Fruit fly (Drosophila melanogaster) whole organism, embryonic: ENCODE measurements around the gene CG34310.

Experiments used
- CG10209 ChIP-seq: fragments of 200-800 bp; sonication (Bioruptor generic); optimal IDR thresholded peaks from 3 replicates; lab custom pipeline; 2017; ENCODE audit warnings: missing biosample characterization, mild to moderate bottlenecking, missing genetic modification characterization, missing genetic modification reagents
- CG10565 ChIP-seq: fragments of 200-800 bp; sonication (Bioruptor generic); optimal IDR thresholded peaks from 3 replicates; lab custom pipeline; 2016; ENCODE audit warnings: missing biosample characterization, mild to moderate bottlenecking, missing genetic modification characterization
- CG10959 ChIP-seq: fragments of 200-800 bp; sonication (Bioruptor generic); IDR thresholded peaks from 2 replicates; pipeline ENCODE4 v1.3.6; 2022; ENCODE audit warnings: missing biosample characterization, missing genetic modification characterization
- CG10979 ChIP-seq: fragments of 200-800 bp; sonication (Bioruptor generic); optimal IDR thresholded peaks from 2 replicates; lab custom pipeline; 2018; ENCODE audit warnings: missing biosample characterization, mild to moderate bottlenecking, missing genetic modification characterization, moderate library complexity
- CG11085 ChIP-seq: fragments of 200-800 bp; sonication (Bioruptor generic); IDR thresholded peaks from 2 replicates; pipeline ENCODE4 v1.3.6; 2022; ENCODE audit warnings: missing biosample characterization, missing genetic modification characterization
- CG11398 ChIP-seq: fragments of 200-800 bp; sonication (Bioruptor generic); optimal IDR thresholded peaks from 2 replicates; lab custom pipeline; 2016; ENCODE audit warnings: missing biosample characterization, missing genetic modification characterization
- CG11695 ChIP-seq: fragments of 200-800 bp; sonication (Bioruptor generic); IDR thresholded peaks from 3 replicates; pipeline ENCODE4 v1.3.6; 2022; ENCODE audit warnings: missing biosample characterization, missing genetic modification characterization
- CG15011 ChIP-seq: fragments of 200-800 bp; sonication (Bioruptor generic); optimal IDR thresholded peaks from 3 replicates; lab custom pipeline; 2018; ENCODE audit warnings: missing biosample characterization, mild to moderate bottlenecking, missing genetic modification characterization
- CG1647 ChIP-seq: fragments of 200-800 bp; sonication (Bioruptor generic); optimal IDR thresholded peaks from 3 replicates; lab custom pipeline; 2016; ENCODE audit warnings: missing biosample characterization, missing genetic modification characterization
- CG16813 ChIP-seq: fragments of 200-800 bp; sonication (Bioruptor generic); IDR thresholded peaks from 3 replicates; pipeline ENCODE4 v1.3.6; 2022; ENCODE audit warnings: missing biosample characterization, missing genetic modification characterization; ENCODE audit not compliant: partially characterized antibody
- CG16815 ChIP-seq: fragments of 200-800 bp; sonication (Bioruptor generic); optimal IDR thresholded peaks from 3 replicates; lab custom pipeline; 2017; ENCODE audit warnings: missing biosample characterization, mild to moderate bottlenecking, missing genetic modification characterization
- CG16863 ChIP-seq: fragments of 200-800 bp; sonication (Bioruptor generic); optimal IDR thresholded peaks from 3 replicates; lab custom pipeline; 2016; ENCODE audit warnings: missing biosample characterization, missing genetic modification characterization
- CG18262 ChIP-seq: fragments of 200-800 bp; optimal IDR thresholded peaks from 3 replicates; lab custom pipeline; 2019; ENCODE audit warnings: missing biosample characterization, mild to moderate bottlenecking, missing genetic modification characterization, moderate library complexity
- CG2116 ChIP-seq: fragments of 200-800 bp; sonication (Bioruptor generic); optimal IDR thresholded peaks from 3 replicates; lab custom pipeline; 2018; ENCODE audit warnings: missing biosample characterization, mild to moderate bottlenecking, missing genetic modification characterization
- CG4730 ChIP-seq: fragments of 200-800 bp; sonication (Bioruptor generic); IDR thresholded peaks from 2 replicates; pipeline ENCODE4 v1.3.6; 2022; ENCODE audit warnings: missing biosample characterization, missing genetic modification characterization
- CG6254 ChIP-seq: fragments of 200-800 bp; sonication (Bioruptor generic); optimal IDR thresholded peaks from 3 replicates; lab custom pipeline; 2017; ENCODE audit warnings: mild to moderate bottlenecking, missing biosample characterization, missing genetic modification reagents, missing genetic modification characterization
- CG7556 ChIP-seq: fragments of 200-800 bp; sonication (Bioruptor generic); optimal IDR thresholded peaks from 2 replicates; lab custom pipeline; 2017; ENCODE audit warnings: missing biosample characterization, mild to moderate bottlenecking, missing genetic modification characterization
- CG8478 ChIP-seq: fragments of >200 bp; optimal IDR thresholded peaks from 2 replicates; lab custom pipeline; 2018
- CG9932 ChIP-seq: fragments of 200-800 bp; sonication (Bioruptor generic); IDR thresholded peaks from 2 replicates; pipeline ENCODE4 v1.3.6; 2022; ENCODE audit warnings: missing biosample characterization, missing genetic modification characterization
- CkIIα-i1 ChIP-seq: fragments of 200-800 bp; sonication (Bioruptor generic); IDR thresholded peaks from 2 replicates; pipeline ENCODE4 v1.3.6; 2022; ENCODE audit warnings: missing biosample characterization, missing genetic modification characterization
- CoRest ChIP-seq: fragments of 200-800 bp; sonication (Bioruptor generic); optimal IDR thresholded peaks from 3 replicates; lab custom pipeline; 2018; ENCODE audit warnings: missing biosample characterization, mild to moderate bottlenecking, missing genetic modification characterization, moderate library complexity
- Deaf1 ChIP-seq: fragments of 200-800 bp; optimal IDR thresholded peaks from 3 replicates; lab custom pipeline; 2019; ENCODE audit warnings: missing biosample characterization, mild to moderate bottlenecking, missing genetic modification characterization, moderate library complexity
- Dek ChIP-seq: fragments of 200-800 bp; sonication (Bioruptor generic); optimal IDR thresholded peaks from 3 replicates; lab custom pipeline; 2019; ENCODE audit warnings: missing biosample characterization, mild to moderate bottlenecking, missing genetic modification characterization, moderate library complexity
- Elba2 ChIP-seq: fragments of 200-800 bp; sonication (Bioruptor generic); optimal IDR thresholded peaks from 3 replicates; lab custom pipeline; 2016; ENCODE audit warnings: missing biosample characterization, missing genetic modification characterization
- GATAe ChIP-seq: fragments of 200-800 bp; sonication (Bioruptor generic); conservative IDR thresholded peaks from 2 replicates; pipeline ENCODE4 v1.3.6; 2022; ENCODE audit warnings: missing biosample characterization, missing genetic modification characterization
- Hand ChIP-seq: fragments of 200-800 bp; sonication (Bioruptor generic); optimal IDR thresholded peaks from 2 replicates; lab custom pipeline; 2017; ENCODE audit warnings: mild to moderate bottlenecking, missing biosample characterization, missing genetic modification reagents, missing genetic modification characterization
- Lhr ChIP-seq: fragments of 200-800 bp; sonication (Bioruptor generic); optimal IDR thresholded peaks from 3 replicates; lab custom pipeline; 2017; ENCODE audit warnings: mild to moderate bottlenecking, missing biosample characterization, missing genetic modification reagents, missing genetic modification characterization
- Lpt ChIP-seq: fragments of >200 bp; optimal IDR thresholded peaks from 2 replicates; lab custom pipeline; 2018; ENCODE audit warnings: missing biosample characterization, missing genetic modification characterization
- NC2α ChIP-seq: fragments of 200-800 bp; sonication (Bioruptor generic); optimal IDR thresholded peaks from 2 replicates; lab custom pipeline; 2016; ENCODE audit warnings: missing biosample characterization, missing genetic modification characterization
- NFAT ChIP-seq: fragments of 200-800 bp; sonication (Bioruptor generic); IDR thresholded peaks from 2 replicates; pipeline ENCODE4 v1.3.6; 2022; ENCODE audit warnings: missing biosample characterization, missing genetic modification characterization
- Oli ChIP-seq: fragments of 200-800 bp; sonication (Bioruptor generic); optimal IDR thresholded peaks from 2 replicates; lab custom pipeline; 2018; ENCODE audit warnings: missing biosample characterization, mild to moderate bottlenecking, missing genetic modification characterization, moderate library complexity
- PHDP ChIP-seq: fragments of 200-800 bp; sonication (Bioruptor generic); optimal IDR thresholded peaks from 3 replicates; lab custom pipeline; 2018; ENCODE audit warnings: missing biosample characterization, mild to moderate bottlenecking, missing genetic modification characterization, moderate library complexity
- Pdp1 ChIP-seq, 2 experiments: fragments of 200-800 bp; sonication (Bioruptor generic); optimal IDR thresholded peaks; 3 replicates each; lab custom pipeline; 2016; ENCODE audit warnings: missing biosample characterization in 2 of 2, missing genetic modification characterization in 2 of 2, mild to moderate bottlenecking in 1 of 2, moderate library complexity in 1 of 2
- Rx ChIP-seq: fragments of 200-800 bp; sonication (Bioruptor generic); IDR thresholded peaks from 2 replicates; pipeline ENCODE4 v1.3.6; 2022; ENCODE audit warnings: missing biosample characterization, missing genetic modification characterization
- Scr ChIP-seq: fragments of 200-800 bp; sonication (Bioruptor generic); IDR thresholded peaks from 2 replicates; pipeline ENCODE4 v1.3.6; 2022; ENCODE audit warnings: missing biosample characterization, missing genetic modification characterization; ENCODE audit not compliant: partially characterized antibody
- Spps ChIP-seq: fragments of 200-800 bp; sonication (Bioruptor generic); optimal IDR thresholded peaks from 2 replicates; lab custom pipeline; 2018; ENCODE audit warnings: missing biosample characterization, mild to moderate bottlenecking, missing genetic modification characterization
- Taf1 ChIP-seq: fragments of 200-800 bp; sonication (Bioruptor generic); IDR thresholded peaks from 2 replicates; pipeline ENCODE4 v1.3.6; 2022; ENCODE audit warnings: missing biosample characterization, missing genetic modification characterization
- YL-1 ChIP-seq: fragments of 200-800 bp; sonication (Bioruptor generic); optimal IDR thresholded peaks from 3 replicates; lab custom pipeline; 2017; ENCODE audit warnings: missing biosample characterization, mild to moderate bottlenecking, missing genetic modification characterization
- al ChIP-seq: fragments of 200-800 bp; sonication (Bioruptor generic); IDR thresholded peaks from 2 replicates; pipeline ENCODE4 v1.3.6; 2022; ENCODE audit warnings: missing biosample characterization, missing genetic modification characterization
- bcd ChIP-seq: fragments of 200-800 bp; sonication (Bioruptor generic); optimal IDR thresholded peaks from 2 replicates; lab custom pipeline; 2017; ENCODE audit warnings: missing biosample characterization, mild to moderate bottlenecking, missing genetic modification characterization
- cg ChIP-seq: fragments of 200-800 bp; sonication (Bioruptor generic); optimal IDR thresholded peaks from 3 replicates; lab custom pipeline; 2019; ENCODE audit warnings: missing biosample characterization, mild to moderate bottlenecking, missing genetic modification characterization, moderate library complexity
- dysf ChIP-seq: fragments of 200-800 bp; sonication (Bioruptor generic); IDR thresholded peaks from 3 replicates; pipeline ENCODE4 v1.3.6; 2022; ENCODE audit warnings: missing biosample characterization, missing genetic modification characterization
- emc ChIP-seq: fragments of 200-800 bp; sonication (Bioruptor generic); optimal IDR thresholded peaks from 2 replicates; lab custom pipeline; 2016; ENCODE audit warnings: missing biosample characterization, missing genetic modification characterization
- fd3F ChIP-seq: fragments of 200-800 bp; sonication (Bioruptor generic); optimal IDR thresholded peaks from 2 replicates; lab custom pipeline; 2018; ENCODE audit warnings: missing biosample characterization, mild to moderate bottlenecking, missing genetic modification characterization, moderate library complexity
- fru ChIP-seq: fragments of >200 bp; optimal IDR thresholded peaks from 2 replicates; lab custom pipeline; 2017
- hth ChIP-seq: fragments of >200 bp; optimal IDR thresholded peaks from 2 replicates; lab custom pipeline; 2017; ENCODE audit warnings: inconsistent platforms
- lab ChIP-seq: fragments of 200-800 bp; sonication (Bioruptor generic); optimal IDR thresholded peaks from 3 replicates; lab custom pipeline; 2017; ENCODE audit warnings: missing biosample characterization, missing genetic modification characterization, mild to moderate bottlenecking, moderate library complexity, missing genetic modification reagents
- pho ChIP-seq: fragments of 200-800 bp; sonication (Bioruptor generic); optimal IDR thresholded peaks from 2 replicates; lab custom pipeline; 2016; ENCODE audit warnings: missing biosample characterization, missing genetic modification characterization
- pnt ChIP-seq: fragments of 200-800 bp; sonication (Bioruptor generic); optimal IDR thresholded peaks from 3 replicates; lab custom pipeline; 2016; ENCODE audit warnings: missing biosample characterization, missing genetic modification characterization
- schlank ChIP-seq: fragments of 200-800 bp; sonication (Bioruptor generic); optimal IDR thresholded peaks from 2 replicates; lab custom pipeline; 2018; ENCODE audit warnings: missing biosample characterization, mild to moderate bottlenecking, missing genetic modification characterization
- yki ChIP-seq: fragments of >200 bp; optimal IDR thresholded peaks from 3 replicates; lab custom pipeline; 2018

CG34310 gene

dm6 chr2L:6647103-6647711 lies 16.3 kb upstream of the CG34310 start (continued):
- TF ChIP-seq cg (GFP tag; lab: Kevin White, UChicago) = peak; percentile 89
- TF ChIP-seq Oli (tag; lab: Kevin White, UChicago) = peak; percentile 99
- TF ChIP-seq Scr = peak; percentile 46; the same call in 1 of the 2 replicates
- TF ChIP-seq CG15011 = peak; percentile 96
- TF ChIP-seq Spps (tag; lab: Kevin White, UChicago) = peak; percentile 97
- TF ChIP-seq Hand (GFP tag; lab: Kevin White, UChicago) = peak; percentile 95
- TF ChIP-seq CG1647 (GFP tag; lab: Kevin White, UChicago) = peak; percentile 97
- peak; percentile 98 for TF ChIP-seq dysf (GFP tag; lab: Robert Waterston, UW)
- TF ChIP-seq CkIIα-i1 = peak; percentile 86
- TF ChIP-seq PHDP (tag; lab: Kevin White, UChicago) = peak; percentile 99
- no peak for TF ChIP-seq hth
- TF ChIP-seq Elba2 = peak; percentile 65
- no peak for TF ChIP-seq Lpt
- TF ChIP-seq CG10209 (GFP tag; lab: Kevin White, UChicago) = peak; percentile 98
- TF ChIP-seq CG11085 (GFP tag; lab: Robert Waterston, UW) = peak; percentile 94
- TF ChIP-seq bcd = peak; percentile 98
- peak; percentile 98 for TF ChIP-seq NC2α (GFP tag; lab: Kevin White, UChicago)
- peak; percentile 99 for TF ChIP-seq lab (GFP tag; lab: Kevin White, UChicago)
- TF ChIP-seq pho (GFP tag; lab: Kevin White, UChicago) = peak; percentile 97
- TF ChIP-seq fd3F (GFP tag; lab: Kevin White, UChicago) = peak; percentile 96
- peak; percentile 87 for TF ChIP-seq GATAe (GFP tag; lab: Robert Waterston, UW)
- peak; percentile 98 for TF ChIP-seq CG16863 (GFP tag; lab: Kevin White, UChicago)
- peak; percentile 95 for TF ChIP-seq emc
- peak; percentile 96 for TF ChIP-seq YL-1
- peak; percentile 95 for TF ChIP-seq CG4730
- TF ChIP-seq CG11695 (GFP tag; lab: Robert Waterston, UW) = peak; percentile 98
- TF ChIP-seq CoRest (tag; lab: Kevin White, UChicago) = peak; percentile 98
- peak; percentile 98 for TF ChIP-seq CG7556
- TF ChIP-seq Deaf1 (tag; lab: Kevin White, UChicago) = peak; percentile 85
- peak; percentile 94 for TF ChIP-seq schlank (tag; lab: Kevin White, UChicago)
- TF ChIP-seq CG8478 (lab: Kevin White, UChicago) = no peak
- peak; percentile 92 for TF ChIP-seq CG2116 (GFP tag; lab: Kevin White, UChicago)
- TF ChIP-seq CG11398 (GFP tag; lab: Kevin White, UChicago) = peak; percentile 99
- TF ChIP-seq NFAT (GFP tag; lab: Robert Waterston, UW) = peak; percentile 96
- TF ChIP-seq CG16813 (GFP tag; lab: Robert Waterston, UW) = peak; percentile 47; the same call in 1 of the 3 replicates
- peak; percentile 96 for TF ChIP-seq CG10959 (GFP tag; lab: Robert Waterston, UW)
- peak; percentile 95 for TF ChIP-seq CG16815 (GFP tag; lab: Kevin White, UChicago)
- peak; percentile 96 for TF ChIP-seq Dek (tag; lab: Kevin White, UChicago)
- TF ChIP-seq Lhr (GFP tag; lab: Kevin White, UChicago) = peak; percentile 95
- TF ChIP-seq al = peak; percentile 92
- TF ChIP-seq fru (lab: Kevin White, UChicago) = no peak
- TF ChIP-seq Taf1 (GFP tag; lab: Robert Waterston, UW) = peak; percentile 88
- peak; percentile 97 for TF ChIP-seq Pdp1 (GFP tag; optimal IDR thresholded peaks at IDR 0.05; lab: Kevin White, UChicago)
- TF ChIP-seq CG10565 (GFP tag; lab: Kevin White, UChicago) = peak; percentile 95
- no peak for TF ChIP-seq yki
- peak; percentile 92 for TF ChIP-seq CG9932 (GFP tag; lab: Robert Waterston, UW)
- peak; percentile 97 for TF ChIP-seq pnt (GFP tag; lab: Kevin White, UChicago)
- TF ChIP-seq CG6254 (GFP tag; lab: Kevin White, UChicago) = peak; percentile 98
- peak; percentile 99 for TF ChIP-seq CG10979 (tag; lab: Kevin White, UChicago)
- peak; percentile 96 for TF ChIP-seq Rx
- TF ChIP-seq CG18262 (tag; lab: Kevin White, UChicago) = peak; percentile 99
